Worm (Caenorhabditis elegans) whole organism, dauer: ENCODE results near the gene adm-2.

Source experiments
- unc-62 ChIP-seq: sonication (generic microtip); optimal IDR thresholded peaks from 2 replicates; lab custom pipeline; 2017; ENCODE audit warnings: missing biosample characterization, missing genetic modification reagents, missing genetic modification characterization

Gene adm-2

DNA sequence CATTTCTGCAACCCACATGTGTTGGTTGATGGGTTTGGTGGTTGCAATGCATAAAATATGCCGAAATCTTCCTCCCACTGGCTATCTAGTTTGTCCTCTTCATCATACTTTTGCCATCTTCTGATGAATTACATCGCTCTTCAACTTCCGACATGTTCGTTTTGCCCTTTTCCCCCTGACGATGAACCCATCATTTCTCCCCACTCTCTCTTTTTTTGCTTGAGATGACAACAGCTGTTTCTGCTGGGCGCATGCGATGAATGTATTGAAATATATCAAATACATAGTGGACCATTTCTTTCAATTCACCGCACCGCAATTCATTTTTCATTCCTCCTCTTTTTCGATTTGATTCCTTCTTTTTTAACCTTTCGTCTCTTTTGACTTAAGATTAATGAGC lies 16.8 kb upstream of the adm-2 start:
- TF ChIP-seq unc-62 = no peak

DNA sequence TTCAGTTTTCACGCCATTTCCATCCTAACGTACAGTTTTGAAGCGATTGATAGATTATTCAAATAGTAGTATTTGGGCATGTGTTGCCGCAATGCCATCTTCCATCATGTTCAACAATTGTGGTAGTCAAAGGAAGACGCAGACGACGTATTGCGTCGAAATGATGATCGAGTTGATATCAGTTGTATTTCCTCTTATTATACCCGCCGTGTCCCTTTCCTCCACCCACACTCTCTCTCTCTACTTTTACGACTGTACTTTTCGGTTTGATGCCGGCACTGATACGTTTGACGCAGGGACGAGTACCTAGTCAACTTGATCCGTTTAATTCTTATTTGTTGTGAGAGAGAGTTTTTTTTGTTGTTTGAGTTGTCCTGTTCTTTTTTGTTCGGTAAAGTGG lies 15.1 kb upstream of the adm-2 start:
- TF ChIP-seq unc-62 = no peak

DNA sequence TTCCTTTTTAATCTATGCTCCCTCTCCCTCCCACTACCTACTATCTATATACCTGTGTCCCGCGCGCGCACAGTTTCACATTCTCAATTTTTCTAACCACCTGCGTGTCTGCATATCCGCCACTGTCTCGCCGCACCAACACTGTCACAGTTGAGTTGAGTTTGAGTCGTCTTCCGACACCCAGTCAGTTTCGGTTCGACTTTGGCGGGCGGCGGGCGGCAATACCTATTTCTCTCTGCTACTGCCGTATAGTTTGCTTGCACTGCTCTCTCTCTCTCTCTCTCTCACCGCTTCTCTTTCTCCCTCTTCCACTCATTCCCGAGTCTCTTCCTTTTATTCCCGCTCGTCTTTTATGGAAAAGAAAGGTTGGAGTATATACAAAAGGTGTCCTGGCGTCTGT lies 12.3 kb upstream of the adm-2 start:
- no peak for TF ChIP-seq unc-62

DNA sequence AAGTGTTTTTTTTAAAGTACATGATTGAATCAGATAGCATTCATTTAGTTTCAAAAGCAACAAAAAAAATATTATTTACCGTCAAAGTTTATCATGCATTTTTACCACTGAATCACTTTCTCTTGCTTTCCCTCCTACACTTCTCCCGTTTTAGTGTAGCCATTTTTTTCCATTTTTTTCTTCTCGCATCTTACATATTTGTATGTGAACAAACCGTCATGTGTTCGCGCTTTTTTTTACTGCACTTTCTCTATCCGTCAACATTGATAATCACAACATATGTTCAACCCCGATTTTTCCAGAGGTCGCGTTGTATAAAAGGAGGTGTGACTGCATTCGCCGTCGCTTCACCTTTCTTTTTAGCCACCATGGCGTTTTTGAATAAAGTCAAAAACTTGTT lies 10.9 kb upstream of the adm-2 start, which contains the start of gene gck-4:
Gene gck-4 (plus strand): TSS at position 301 of the 400 bp plus-strand sequence.
- no peak for TF ChIP-seq unc-62

DNA sequence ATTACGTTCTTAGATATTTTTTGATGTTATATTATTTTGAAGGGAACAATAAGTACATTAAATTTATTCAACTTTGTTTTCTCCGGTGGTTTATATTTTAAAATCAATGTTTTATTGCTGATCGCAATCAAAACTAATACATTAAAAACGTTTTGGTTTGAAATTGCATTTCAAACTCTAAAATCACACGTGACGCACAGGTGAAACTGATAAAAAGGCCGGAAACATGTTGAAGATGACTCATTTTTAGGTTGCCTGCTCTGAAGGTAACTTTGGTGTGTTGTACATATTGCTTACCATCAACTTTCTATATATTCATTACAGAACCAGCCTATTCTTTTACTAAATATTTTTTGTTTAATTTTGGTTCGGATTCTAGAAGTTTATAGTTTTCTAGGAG lies 2.0 kb upstream of the adm-2 start:
- no peak for TF ChIP-seq unc-62

DNA sequence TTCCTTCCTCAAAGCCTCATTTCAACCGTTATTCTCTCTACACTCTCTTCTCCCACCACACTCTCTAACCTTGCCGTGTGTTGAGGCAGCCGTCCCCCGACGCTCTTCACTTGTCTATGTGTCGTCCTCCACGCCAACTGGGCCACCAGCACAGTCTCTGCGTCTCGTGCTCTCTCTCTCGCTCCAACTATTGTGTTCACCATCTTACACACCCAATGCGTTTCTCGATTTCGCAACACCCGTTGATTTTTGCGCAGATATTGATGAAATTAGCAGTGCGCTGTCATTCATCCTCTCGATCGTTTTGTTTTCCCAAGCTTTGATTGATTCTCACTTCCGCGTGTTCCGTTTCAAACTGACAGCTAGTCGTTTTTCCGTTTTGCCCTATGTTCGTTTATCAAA lies 643 bp upstream of the adm-2 start:
- no peak for TF ChIP-seq unc-62

DNA sequence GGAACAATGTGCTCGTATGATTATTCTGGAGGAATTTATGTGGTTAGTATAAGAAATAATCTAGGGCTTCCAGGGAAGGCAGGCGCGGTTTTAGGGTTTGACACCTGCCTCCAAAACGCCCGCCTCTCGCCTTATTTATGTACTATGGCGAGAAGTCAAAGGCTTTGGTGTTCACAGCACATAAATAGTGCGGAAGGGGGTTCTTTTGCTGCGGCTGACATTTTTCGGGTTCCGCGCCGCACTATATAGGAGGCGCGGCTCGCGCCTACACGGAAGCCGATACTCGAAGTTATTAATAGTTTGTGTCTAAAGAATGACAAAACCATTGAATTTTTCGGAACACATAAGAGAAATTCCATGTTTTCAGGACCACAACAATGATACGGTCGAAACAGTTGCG lies 2.6 kb downstream of the adm-2 start:
- TF ChIP-seq unc-62 = no peak

DNA sequence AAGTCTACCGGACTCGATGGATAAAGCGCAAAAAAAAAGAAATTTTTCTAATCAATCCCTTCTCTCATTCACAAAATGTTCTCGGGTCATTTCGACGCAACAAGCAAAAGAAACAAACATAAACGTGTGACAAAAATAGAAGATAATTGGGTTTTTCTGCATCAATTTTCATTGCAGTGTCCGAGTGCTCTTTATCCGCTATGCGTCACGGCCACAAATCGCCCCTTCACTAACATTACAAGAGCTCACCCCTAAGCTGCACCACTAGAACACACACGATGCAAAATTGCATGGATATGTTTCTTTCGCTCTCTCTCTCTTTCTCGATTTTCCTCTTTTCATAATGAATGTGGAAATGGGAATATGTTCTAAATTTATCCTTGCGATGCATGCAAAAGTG lies 8.4 kb downstream of the adm-2 start:
- no peak for TF ChIP-seq unc-62

DNA sequence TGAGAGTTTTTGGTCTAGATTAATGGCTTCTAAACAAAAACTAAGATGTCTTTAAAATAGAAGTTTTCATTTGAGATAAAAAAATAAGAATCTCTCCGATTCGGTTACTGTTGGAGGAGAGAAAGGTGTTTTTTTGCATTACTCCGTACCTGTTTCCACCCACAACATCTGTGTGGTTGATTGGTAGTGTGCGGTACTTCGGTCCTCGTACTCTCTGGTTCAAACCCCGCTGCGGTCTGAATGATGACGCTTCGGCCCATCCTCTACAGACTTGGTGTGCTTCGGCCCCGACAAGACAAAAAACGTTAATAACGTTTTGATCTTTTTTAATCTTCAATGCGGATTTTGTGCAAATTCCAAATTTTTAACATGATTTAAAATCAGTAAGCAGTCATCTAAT lies 9.8 kb downstream of the adm-2 start:
- TF ChIP-seq unc-62 = no peak

DNA sequence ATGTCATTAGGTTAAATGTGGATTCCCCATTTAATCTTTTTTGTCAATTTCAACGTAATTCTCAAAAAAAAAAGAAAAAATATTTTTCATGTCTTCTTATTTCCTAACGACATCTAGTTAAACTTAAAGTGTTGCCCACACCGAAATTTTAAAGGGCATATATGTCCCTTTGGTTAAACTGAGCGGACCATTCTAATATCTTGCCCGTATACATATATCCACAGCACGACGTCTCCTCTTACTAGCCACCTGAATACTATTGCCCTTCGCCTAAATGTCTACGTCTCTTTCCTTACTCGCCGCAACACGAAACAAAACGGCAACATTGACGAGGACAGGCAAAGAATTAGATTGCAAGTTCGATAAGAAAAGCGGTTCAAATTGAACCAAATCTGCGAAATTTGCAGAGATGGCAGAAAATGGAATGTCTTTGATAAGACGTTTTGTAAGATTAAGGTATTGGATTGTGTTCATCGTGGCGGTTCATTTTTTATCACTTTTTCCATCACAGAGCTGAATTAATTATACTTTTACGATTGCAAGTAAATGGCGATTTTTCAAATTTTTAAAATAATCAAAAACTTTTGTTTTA lies 13.0 kb downstream of the adm-2 start:
- TF ChIP-seq unc-62 = peak; percentile 53

DNA sequence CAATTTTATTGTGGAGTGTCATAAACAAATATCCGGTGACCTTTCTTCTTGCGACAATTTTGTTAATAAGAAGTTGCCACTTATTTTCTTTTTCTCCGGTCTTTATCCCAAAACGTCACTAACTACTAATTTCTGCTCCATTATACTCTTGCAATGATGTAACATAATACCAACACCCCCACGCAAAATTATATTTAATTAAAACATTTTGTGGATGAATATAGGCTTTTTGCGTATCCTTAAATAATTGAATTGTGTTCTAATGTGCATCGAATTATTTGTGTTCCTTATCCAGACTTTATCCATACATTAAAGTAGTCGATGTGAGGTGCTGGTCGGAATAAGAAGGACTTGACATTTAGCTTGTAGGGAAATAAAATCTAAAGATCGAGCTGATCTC lies 15.2 kb downstream of the adm-2 start:
- no peak for TF ChIP-seq unc-62

DNA sequence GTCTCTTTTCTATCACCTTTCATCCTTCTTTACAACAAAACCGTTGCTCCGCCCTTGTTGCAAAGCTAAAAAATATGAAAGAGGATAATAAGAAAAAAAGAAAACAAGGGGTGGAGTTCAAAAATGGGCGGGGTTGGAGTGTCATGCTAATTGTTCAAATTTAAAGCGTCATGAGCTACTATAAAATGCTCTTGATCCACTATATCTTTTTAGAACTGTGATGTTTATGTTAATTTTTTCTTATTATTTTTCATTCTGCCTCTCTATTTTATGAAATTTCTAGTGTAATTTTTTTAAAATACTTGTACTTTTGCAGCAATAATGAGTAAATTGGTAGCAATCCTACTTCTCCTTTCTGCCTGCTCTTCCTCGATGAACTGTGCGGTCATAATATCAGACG lies 18.9 kb downstream of the adm-2 start, which contains the start of gene K02D3.1:
Gene K02D3.1 (plus strand): TSS at position 301 of the 400 bp plus-strand sequence.
- TF ChIP-seq unc-62 = no peak

DNA sequence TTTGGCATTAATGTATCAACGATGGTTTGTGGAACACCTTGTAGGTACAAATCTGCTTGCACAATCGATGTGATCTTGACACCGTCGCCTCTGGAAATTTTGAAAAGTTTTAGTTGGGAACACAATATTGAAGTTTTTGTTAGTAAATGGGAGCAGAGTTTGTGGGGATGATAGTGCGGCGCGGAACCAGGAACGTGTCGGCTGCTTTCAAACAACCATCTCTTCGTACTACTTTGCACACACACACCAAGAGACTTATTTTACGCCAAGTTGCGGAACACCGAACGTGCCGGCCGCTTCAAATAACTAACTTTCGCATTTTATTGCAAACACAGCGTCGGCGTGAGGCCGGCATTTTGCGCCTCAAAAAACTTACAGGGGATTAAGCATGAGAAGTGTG lies 21.3 kb downstream of the adm-2 start:
- TF ChIP-seq unc-62 = no peak

DNA sequence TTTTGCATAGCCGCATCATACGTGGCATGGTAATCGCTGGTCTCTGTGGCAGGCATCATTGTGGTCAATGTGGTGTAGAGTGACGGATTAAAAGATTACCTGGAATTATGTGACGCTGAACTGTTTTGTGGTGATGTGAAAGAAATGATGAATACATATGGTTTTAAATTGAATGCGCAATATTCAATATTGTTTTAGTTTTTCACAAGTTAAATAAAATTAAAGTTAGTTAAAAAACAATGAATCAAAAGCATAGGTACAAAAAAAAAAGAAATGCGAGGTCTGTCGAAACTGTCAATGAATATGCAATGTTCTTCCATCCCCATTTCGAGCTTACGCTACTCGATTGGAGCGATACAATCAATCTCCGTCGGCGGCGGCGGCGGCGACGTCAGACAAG lies 24.2 kb downstream of the adm-2 start, which contains the start of gene K02D3.2:
Gene K02D3.2 (minus strand): TSS at position 101 of the 400 bp plus-strand sequence.
- TF ChIP-seq unc-62 = no peak

DNA sequence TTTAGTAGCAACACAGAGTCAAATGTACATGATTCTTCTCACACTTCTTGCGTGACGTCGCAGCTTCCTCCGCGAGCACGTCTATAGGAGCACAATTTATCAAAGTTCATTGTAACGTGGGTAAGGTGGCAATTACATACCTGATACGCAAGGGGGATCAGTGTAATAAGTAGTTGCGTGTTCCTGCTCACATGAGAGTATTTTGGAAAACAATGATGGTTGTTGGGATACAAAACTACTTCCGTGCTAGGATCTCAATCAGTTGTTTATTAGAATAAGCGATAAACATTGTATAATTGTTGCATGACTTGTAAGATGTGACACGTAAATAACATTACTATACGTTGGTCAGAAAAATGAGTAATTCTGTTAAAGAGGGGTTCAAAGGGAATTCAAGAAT lies 25.2 kb downstream of the adm-2 start:
- TF ChIP-seq unc-62 = no peak

DNA sequence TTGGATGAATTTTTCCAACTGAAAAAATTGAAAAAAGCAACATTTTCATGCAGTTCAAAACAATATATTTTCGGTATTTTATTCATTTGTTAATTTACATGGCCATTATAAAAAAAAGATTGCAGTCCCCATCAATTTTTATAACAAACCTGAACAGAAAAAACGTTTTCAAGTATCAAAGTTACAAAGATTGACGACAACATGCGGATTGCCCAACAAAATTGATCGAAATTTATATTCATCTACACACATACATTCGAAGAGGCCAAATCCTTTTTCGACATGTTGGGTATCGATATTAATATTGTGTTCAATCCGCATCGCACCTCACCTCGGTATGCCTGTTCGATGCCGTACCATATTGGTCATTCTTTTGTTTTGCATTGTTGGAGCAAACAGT lies 26.1 kb downstream of the adm-2 start, which contains the start of gene K11E4.1:
Gene K11E4.1 (plus strand): TSS at position 301 of the 400 bp plus-strand sequence.
- TF ChIP-seq unc-62 = no peak

DNA sequence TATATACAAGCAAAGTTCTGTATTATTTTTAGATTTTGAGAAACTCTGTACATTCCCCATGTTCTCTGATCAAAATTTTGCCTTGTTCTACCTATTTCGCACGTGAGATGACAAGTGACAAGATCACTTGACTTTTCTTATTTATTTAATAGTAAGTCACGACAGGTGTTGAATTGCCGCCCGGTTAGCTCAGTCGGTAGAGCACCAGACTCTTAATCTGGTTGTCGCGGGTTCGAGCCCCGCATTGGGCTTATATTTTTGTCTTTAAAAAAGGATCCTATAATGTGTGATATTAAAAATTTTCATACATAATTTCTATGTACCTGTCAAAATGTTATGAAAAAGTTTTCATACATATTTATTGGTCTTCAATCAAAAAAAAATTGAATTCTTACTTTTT lies 27.0 kb downstream of the adm-2 start:
- TF ChIP-seq unc-62 = no peak

DNA sequence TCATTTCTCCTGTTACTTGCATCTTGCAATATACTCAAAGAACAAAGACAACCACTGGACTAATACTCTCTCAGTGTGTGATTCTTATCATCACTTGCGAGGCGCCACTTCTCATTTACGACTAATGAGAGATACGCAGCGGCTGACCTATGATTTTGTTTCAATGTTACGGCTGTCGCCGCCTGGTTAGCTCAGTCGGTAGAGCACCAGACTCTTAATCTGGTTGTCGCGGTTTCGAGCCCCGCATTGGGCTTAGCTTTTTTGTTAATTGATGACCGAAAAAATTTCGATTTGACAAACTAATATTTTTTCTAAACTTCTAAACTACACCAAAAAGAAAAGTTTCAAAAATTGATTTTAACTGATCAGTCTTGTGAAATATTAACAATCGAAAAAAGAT lies 28.6 kb downstream of the adm-2 start:
- no peak for TF ChIP-seq unc-62

DNA sequence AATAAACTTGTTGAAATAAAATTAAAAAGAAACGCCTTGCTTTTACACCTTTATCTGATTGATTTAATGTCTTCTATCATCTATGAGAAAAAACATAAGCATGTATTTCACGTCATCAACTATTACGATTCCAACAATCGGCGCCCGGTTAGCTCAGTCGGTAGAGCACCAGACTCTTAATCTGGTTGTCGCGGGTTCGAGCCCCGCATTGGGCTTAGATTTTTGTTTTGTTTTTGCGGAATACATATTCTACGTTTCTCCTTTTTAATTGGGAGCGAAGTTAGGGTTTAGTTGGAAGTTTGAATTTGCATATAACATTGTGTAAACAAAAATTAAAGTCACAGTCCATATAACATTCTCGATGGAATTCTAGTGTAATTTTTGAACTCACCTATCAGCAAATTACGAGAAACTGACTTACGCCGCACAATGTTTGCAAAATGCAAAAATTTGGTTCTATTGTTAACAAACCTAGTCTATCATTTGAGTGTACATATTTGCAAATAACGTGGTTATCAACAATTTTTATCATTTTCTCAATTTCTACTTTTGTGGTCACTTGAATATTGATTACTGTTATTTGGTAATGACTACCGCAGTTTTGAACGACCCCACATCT lies 29.4 kb downstream of the adm-2 start, which contains the start of gene shc-3:
Gene shc-3 (plus strand): TSS at position 484 of the 619 bp plus-strand sequence.
- TF ChIP-seq unc-62 = no peak
